Worm (Caenorhabditis elegans): ENCODE measurements around the gene tba-7.

DNA sequence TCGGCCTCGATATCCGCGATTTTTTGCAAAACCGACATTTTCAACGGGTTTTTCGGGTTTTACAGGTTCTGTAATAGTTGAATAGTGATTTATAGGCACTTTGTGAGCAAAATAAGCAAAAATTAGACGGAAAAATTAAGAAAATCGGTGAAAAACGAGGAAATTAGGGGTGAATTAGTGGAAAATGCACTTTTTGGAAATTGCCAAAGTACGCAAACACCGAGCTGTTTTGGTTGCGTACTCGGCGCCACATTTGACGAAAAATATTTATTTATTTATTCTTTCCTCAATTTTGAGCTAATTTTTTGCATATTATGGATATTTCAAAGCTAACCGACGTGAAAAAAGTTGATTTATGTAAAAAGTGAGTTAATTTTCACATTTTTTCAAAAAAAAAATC, 28.5 kb downstream of the tba-7 start, which contains the start of the genes T28D6.6 and pen-2:
- TF ChIP-seq unc-39 (tag; optimal IDR thresholded peaks at IDR 0.05) = no peak
- no peak for TF ChIP-seq ztf-11 (tag; optimal IDR thresholded peaks at IDR 0.05)
- TF ChIP-seq nhr-76 (tag; optimal IDR thresholded peaks at IDR 0.05) = no peak
- no peak for TF ChIP-seq elt-3 (tag; optimal IDR thresholded peaks at IDR 0.05)
- no peak for TF ChIP-seq nhr-237 (tag; optimal IDR thresholded peaks at IDR 0.05)
- TF ChIP-seq elt-1 (tag; optimal IDR thresholded peaks at IDR 0.05; ENCODE audit: borderline replicate concordance, insufficient read depth) = no peak
- TF ChIP-seq blmp-1 (tag; optimal IDR thresholded peaks at IDR 0.05) = no peak
- no peak for TF ChIP-seq nhr-12 (tag; optimal IDR thresholded peaks at IDR 0.05)
- no peak for TF ChIP-seq pha-4 (tag; optimal IDR thresholded peaks at IDR 0.05)
- TF ChIP-seq lin-13 (tag; optimal IDR thresholded peaks at IDR 0.05) = no peak
- TF ChIP-seq sptf-1 (tag; optimal IDR thresholded peaks at IDR 0.05) = no peak
- no peak for TF ChIP-seq ceh-43 (GFP tag; optimal IDR thresholded peaks at IDR 0.05)
